Fruit fly (Drosophila melanogaster) whole organism, wandering third instar larva: ENCODE data around the gene CG7810.

ENCODE experiments used
- Abd-B ChIP-seq: fragments of >200 bp; optimal IDR thresholded peaks from 2 replicates; lab custom pipeline; 2017; ENCODE audit warnings: missing biosample characterization, missing genetic modification characterization
- CG32264 ChIP-seq: fragments of 200-800 bp; sonication (Bioruptor generic); optimal IDR thresholded peaks from 2 replicates; lab custom pipeline; 2016; ENCODE audit warnings: missing biosample characterization, missing genetic modification characterization
- CG9705 ChIP-seq: fragments of 200-800 bp; sonication (Bioruptor generic); optimal IDR thresholded peaks from 2 replicates; lab custom pipeline; 2018; ENCODE audit warnings: missing biosample characterization, mild to moderate bottlenecking, missing genetic modification characterization
- CrebA ChIP-seq: fragments of 200-800 bp; sonication (Bioruptor generic); optimal IDR thresholded peaks from 2 replicates; lab custom pipeline; 2016; ENCODE audit warnings: missing biosample characterization, mild to moderate bottlenecking, missing genetic modification characterization, borderline replicate concordance
- Dfd ChIP-seq: fragments of >200 bp; optimal IDR thresholded peaks from 2 replicates; lab custom pipeline; 2017; ENCODE audit warnings: missing biosample characterization, missing genetic modification characterization
- Dif ChIP-seq: fragments of 200-275, 200-300 bp; sonication (Bioruptor generic); optimal IDR thresholded peaks from 2 replicates; lab custom pipeline; 2018; ENCODE audit warnings: missing biosample characterization, missing genetic modification characterization; ENCODE audit not compliant: partially characterized antibody
- GATAd ChIP-seq: sonication (Bioruptor generic); optimal IDR thresholded peaks from 2 replicates; lab custom pipeline; 2016; ENCODE audit warnings: missing biosample characterization, missing genetic modification characterization
- HLH106 ChIP-seq: fragments of 200-800 bp; optimal IDR thresholded peaks from 3 replicates; lab custom pipeline; 2019; ENCODE audit warnings: missing biosample characterization, mild to moderate bottlenecking, missing genetic modification characterization, moderate library complexity
- Hnf4 ChIP-seq: fragments of 200-800 bp; sonication (Bioruptor generic); optimal IDR thresholded peaks from 2 replicates; lab custom pipeline; 2016; ENCODE audit warnings: missing biosample characterization, mild to moderate bottlenecking, missing genetic modification characterization
- Hr78 ChIP-seq: fragments of >200 bp; optimal IDR thresholded peaks from 2 replicates; lab custom pipeline; 2017; ENCODE audit warnings: missing biosample characterization, missing genetic modification characterization
- Hr83 ChIP-seq: fragments of 200-300 bp; sonication (Bioruptor generic); optimal IDR thresholded peaks from 2 replicates; lab custom pipeline; 2016; ENCODE audit warnings: missing biosample characterization, mild to moderate bottlenecking, missing genetic modification characterization, moderate library complexity; ENCODE audit not compliant: poor library complexity, severe bottlenecking
- Jra ChIP-seq: sonication (Bioruptor generic); optimal IDR thresholded peaks from 2 replicates; lab custom pipeline; 2016; ENCODE audit warnings: missing biosample characterization, missing genetic modification characterization
- Mio ChIP-seq: sonication (Bioruptor generic); optimal IDR thresholded peaks from 2 replicates; lab custom pipeline; 2016; ENCODE audit warnings: missing biosample characterization, missing genetic modification characterization
- Myc ChIP-seq: fragments of >200 bp; optimal IDR thresholded peaks from 2 replicates; lab custom pipeline; 2017
- N ChIP-seq: fragments of >200 bp; optimal IDR thresholded peaks from 2 replicates; lab custom pipeline; 2018; ENCODE audit warnings: missing biosample characterization, missing external identifiers, missing genetic modification characterization
- OdsH ChIP-seq: fragments of 200-800 bp; sonication (Bioruptor generic); optimal IDR thresholded peaks from 2 replicates; lab custom pipeline; 2016; ENCODE audit warnings: missing biosample characterization, mild to moderate bottlenecking, missing genetic modification characterization
- Rel ChIP-seq, 2 experiments: fragments of 200-800 bp; sonication (Bioruptor generic) in 1 of 2; optimal IDR thresholded peaks; 2 replicates in 1 of 2; 3 replicates in 1 of 2; lab custom pipeline; 2016 to 2019; ENCODE audit warnings: mild to moderate bottlenecking in 2 of 2, missing biosample characterization in 2 of 2, missing genetic modification characterization in 2 of 2, moderate library complexity in 1 of 2
- Sp1 ChIP-seq: fragments of 200-800 bp; sonication (Bioruptor generic); optimal IDR thresholded peaks from 3 replicates; lab custom pipeline; 2019; ENCODE audit warnings: missing biosample characterization, mild to moderate bottlenecking, missing genetic modification characterization, moderate library complexity
- Vsx2 ChIP-seq: fragments of 200-300, 225-300 bp; sonication (Bioruptor generic); optimal IDR thresholded peaks from 2 replicates; lab custom pipeline; 2018; ENCODE audit warnings: missing biosample characterization, missing genetic modification characterization; ENCODE audit not compliant: partially characterized antibody
- br ChIP-seq: fragments of 200-800 bp; sonication (Bioruptor generic); optimal IDR thresholded peaks from 2 replicates; lab custom pipeline; 2016; ENCODE audit warnings: missing biosample characterization, missing genetic modification characterization
- brk ChIP-seq: fragments of 200-800 bp; sonication (Bioruptor generic); optimal IDR thresholded peaks from 2 replicates; lab custom pipeline; 2016; ENCODE audit warnings: missing biosample characterization, mild to moderate bottlenecking, missing genetic modification characterization
- dl ChIP-seq, 2 experiments: fragments of 175-275, 200-275 bp in 1 of 2; fragments of 200-275 bp in 1 of 2; sonication (Bioruptor generic); optimal IDR thresholded peaks; lab custom pipeline; 2018; ENCODE audit warnings: mild to moderate bottlenecking in 2 of 2, missing biosample characterization in 2 of 2, missing genetic modification characterization in 2 of 2, moderate library complexity in 2 of 2; ENCODE audit not compliant: partially characterized antibody in 2 of 2, insufficient read depth in 1 of 2
- dmrt93B ChIP-seq: fragments of 200-800 bp; sonication (Bioruptor generic); optimal IDR thresholded peaks from 2 replicates; lab custom pipeline; 2018; ENCODE audit warnings: missing biosample characterization, mild to moderate bottlenecking, missing genetic modification characterization
- dsf ChIP-seq: sonication (Bioruptor generic); optimal IDR thresholded peaks from 2 replicates; lab custom pipeline; 2016; ENCODE audit warnings: missing biosample characterization, missing genetic modification characterization, borderline replicate concordance
- ey ChIP-seq: fragments of 200-800 bp; sonication (Bioruptor generic); optimal IDR thresholded peaks from 2 replicates; lab custom pipeline; 2016; ENCODE audit warnings: missing biosample characterization, missing genetic modification characterization
- foxo ChIP-seq, 2 experiments: fragments of 200-800 bp; sonication (Bioruptor generic); optimal IDR thresholded peaks; 2 replicates in 1 of 2; 3 replicates in 1 of 2; lab custom pipeline; 2016 to 2017; ENCODE audit warnings: missing biosample characterization in 2 of 2, missing genetic modification characterization in 2 of 2
- fru ChIP-seq: fragments of 200-800 bp; sonication (Bioruptor generic); optimal IDR thresholded peaks from 3 replicates; lab custom pipeline; 2016; ENCODE audit warnings: missing biosample characterization, mild to moderate bottlenecking, missing genetic modification characterization
- h ChIP-seq: fragments of 200-800 bp; sonication (Bioruptor generic); optimal IDR thresholded peaks from 3 replicates; lab custom pipeline; 2016; ENCODE audit warnings: missing biosample characterization, mild to moderate bottlenecking, missing genetic modification characterization
- jim ChIP-seq: fragments of 175-275, 200-325 bp; sonication (Bioruptor generic); optimal IDR thresholded peaks from 2 replicates; lab custom pipeline; 2016; ENCODE audit warnings: missing biosample characterization, mild to moderate bottlenecking, missing genetic modification characterization
- lola ChIP-seq: fragments of >200 bp; optimal IDR thresholded peaks from 2 replicates; lab custom pipeline; 2017; ENCODE audit warnings: missing biosample characterization, missing genetic modification characterization
- pan ChIP-seq: fragments of >200 bp; optimal IDR thresholded peaks from 2 replicates; lab custom pipeline; 2017
- psq ChIP-seq: fragments of 200-800 bp; sonication (Bioruptor generic); optimal IDR thresholded peaks from 3 replicates; lab custom pipeline; 2017; ENCODE audit warnings: missing biosample characterization, mild to moderate bottlenecking, missing genetic modification characterization, moderate library complexity
- rgr ChIP-seq: fragments of 200-800 bp; sonication (Bioruptor generic); optimal IDR thresholded peaks from 3 replicates; lab custom pipeline; 2016; ENCODE audit warnings: missing biosample characterization, mild to moderate bottlenecking, missing genetic modification characterization
- sage ChIP-seq: fragments of 200-800 bp; sonication (Bioruptor generic); optimal IDR thresholded peaks from 2 replicates; lab custom pipeline; 2016; ENCODE audit warnings: missing biosample characterization, mild to moderate bottlenecking, missing genetic modification characterization
- sv ChIP-seq: fragments of 200-800 bp; sonication (Bioruptor generic); optimal IDR thresholded peaks from 3 replicates; lab custom pipeline; 2016; ENCODE audit warnings: missing biosample characterization, missing genetic modification characterization
- tai ChIP-seq: sonication (Bioruptor generic); optimal IDR thresholded peaks from 2 replicates; lab custom pipeline; 2016; ENCODE audit warnings: missing biosample characterization, missing genetic modification characterization
- usp ChIP-seq: fragments of >200 bp; optimal IDR thresholded peaks from 2 replicates; lab custom pipeline; 2017; ENCODE audit warnings: missing biosample characterization, missing genetic modification characterization
- woc ChIP-seq: sonication (Bioruptor generic); optimal IDR thresholded peaks from 2 replicates; lab custom pipeline; 2016; ENCODE audit warnings: missing biosample characterization, mild to moderate bottlenecking, missing genetic modification characterization

Gene CG7810

dm6 chr2L:8274127-8274526 is 36.9 kb downstream of the CG7810 start:
- no peak for TF ChIP-seq dmrt93B (GFP tag; lab: Kevin White, UChicago)
- peak; percentile 88 for TF ChIP-seq psq (GFP tag; lab: Kevin White, UChicago)
- TF ChIP-seq Vsx2 = no peak
- no peak for TF ChIP-seq Mio (GFP tag; lab: Kevin White, UChicago)
- no peak for TF ChIP-seq Dif (GFP tag; lab: Kevin White, UChicago)
- TF ChIP-seq Jra (GFP tag; lab: Kevin White, UChicago) = no peak

dm6 chr2L:8270916-8271315 is 40.1 kb downstream of the CG7810 start:
- TF ChIP-seq N (GFP tag; lab: Kevin White, UChicago) (no peak), dmrt93B (GFP tag; lab: Kevin White, UChicago) (no peak), CG9705 (no peak), CG32264 (GFP tag; lab: Kevin White, UChicago) (no peak), lola (no peak), dl (GFP tag; optimal IDR thresholded peaks at IDR 0.05; lab: Kevin White, UChicago; ENCODE audit: insufficient read depth in 1 of 2, partially characterized antibody in 2 of 2) (no peak), Myc (lab: Kevin White, UChicago) (no peak), foxo (GFP tag; optimal IDR thresholded peaks at IDR 0.05; lab: Kevin White, UChicago) (peak in 1 of 2 experiments; percentile 35), CrebA (GFP tag; lab: Kevin White, UChicago) (no peak), Abd-B (no peak), Hnf4 (GFP tag; lab: Kevin White, UChicago) (no peak), psq (GFP tag; lab: Kevin White, UChicago) (peak; percentile 1), ey (GFP tag; lab: Kevin White, UChicago) (peak; percentile 16), HLH106 (no peak), pan (lab: Kevin White, UChicago) (no peak), Rel (GFP tag; optimal IDR thresholded peaks at IDR 0.05; lab: Kevin White, UChicago) (no peak), Rel (tag; optimal IDR thresholded peaks at IDR 0.05; lab: Kevin White, UChicago) (no peak), Mio (GFP tag; lab: Kevin White, UChicago) (no peak), woc (GFP tag; lab: Kevin White, UChicago) (no peak), jim (GFP tag; lab: Kevin White, UChicago) (no peak), sage (no peak), Jra (GFP tag; lab: Kevin White, UChicago) (no peak), h (GFP tag; lab: Kevin White, UChicago) (peak; percentile 16), rgr (GFP tag; lab: Kevin White, UChicago) (peak; percentile 6), Hr78 (no peak), GATAd (no peak), Sp1 (GFP tag; lab: Kevin White, UChicago) (no peak), Hr83 (no peak), sv (no peak), brk (GFP tag; lab: Kevin White, UChicago) (no peak), dsf (GFP tag; lab: Kevin White, UChicago) (no peak), tai (no peak), Vsx2 (no peak), Dif (GFP tag; lab: Kevin White, UChicago) (no peak), Dfd (GFP tag; lab: Kevin White, UChicago) (no peak), OdsH (GFP tag; lab: Kevin White, UChicago) (peak; percentile 0), usp (no peak), br (GFP tag; lab: Kevin White, UChicago) (peak; percentile 33), fru (peak; percentile 11)
- TF ChIP-seq, all 38 proteins: peak for 8

dm6 chr2L:8268679-8269078 is 42.3 kb downstream of the CG7810 start:
- TF ChIP-seq dmrt93B (GFP tag; lab: Kevin White, UChicago) (no peak), dl (GFP tag; optimal IDR thresholded peaks at IDR 0.05; lab: Kevin White, UChicago; ENCODE audit: insufficient read depth in 1 of 2, partially characterized antibody in 2 of 2) (no peak), rgr (GFP tag; lab: Kevin White, UChicago) (no peak), fru (no peak), Abd-B (no peak), Vsx2 (no peak), Hnf4 (GFP tag; lab: Kevin White, UChicago) (no peak)
- TF ChIP-seq, all 38 proteins: peak for 0
